Worm (Caenorhabditis elegans): ENCODE data around the gene trmt-10C.2.

DNA sequence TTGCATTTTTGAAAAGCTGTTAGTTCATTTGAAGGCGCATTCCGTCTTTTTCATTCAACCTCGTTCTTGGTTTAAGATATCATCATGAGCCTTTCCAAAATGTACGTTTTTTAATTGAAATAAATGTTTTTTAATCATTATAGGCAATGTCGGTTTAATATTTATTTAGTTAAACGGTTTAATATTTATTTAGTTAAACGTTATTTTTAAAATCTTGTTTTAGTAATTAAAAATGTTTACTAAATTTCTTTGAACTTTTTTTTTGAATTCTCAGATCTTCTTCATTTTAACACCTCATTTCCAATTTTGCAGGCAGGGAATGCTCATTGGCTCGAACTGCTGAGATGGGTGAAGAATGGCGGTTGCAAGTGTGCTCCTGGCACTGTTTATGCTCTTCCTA is 37.0 kb upstream of the trmt-10C.2 start, which contains the start of gene gar-2:
- TF ChIP-seq unc-62 (GFP tag; optimal IDR thresholded peaks at IDR 0.05) (no peak), lin-35 (GFP tag; optimal IDR thresholded peaks at IDR 0.05) (no peak), C16A3.4 (tag; optimal IDR thresholded peaks at IDR 0.05) (no peak), lin-39 (tag; optimal IDR thresholded peaks at IDR 0.05) (no peak), mef-2 (tag; optimal IDR thresholded peaks at IDR 0.05) (no peak)
